Fruit fly (Drosophila melanogaster) whole organism, larva: ENCODE results near the gene Psf2.
A peak's percentile ranks its signal among the peaks of the same experiment; 100 is the strongest.

Source experiments
- noc ChIP-seq: fragments of 200-800 bp; sonication (Bioruptor generic); optimal IDR thresholded peaks from 3 replicates; lab custom pipeline; 2019; ENCODE audit warnings: missing biosample characterization, mild to moderate bottlenecking, missing genetic modification characterization, moderate library complexity

Gene Psf2

DNA sequence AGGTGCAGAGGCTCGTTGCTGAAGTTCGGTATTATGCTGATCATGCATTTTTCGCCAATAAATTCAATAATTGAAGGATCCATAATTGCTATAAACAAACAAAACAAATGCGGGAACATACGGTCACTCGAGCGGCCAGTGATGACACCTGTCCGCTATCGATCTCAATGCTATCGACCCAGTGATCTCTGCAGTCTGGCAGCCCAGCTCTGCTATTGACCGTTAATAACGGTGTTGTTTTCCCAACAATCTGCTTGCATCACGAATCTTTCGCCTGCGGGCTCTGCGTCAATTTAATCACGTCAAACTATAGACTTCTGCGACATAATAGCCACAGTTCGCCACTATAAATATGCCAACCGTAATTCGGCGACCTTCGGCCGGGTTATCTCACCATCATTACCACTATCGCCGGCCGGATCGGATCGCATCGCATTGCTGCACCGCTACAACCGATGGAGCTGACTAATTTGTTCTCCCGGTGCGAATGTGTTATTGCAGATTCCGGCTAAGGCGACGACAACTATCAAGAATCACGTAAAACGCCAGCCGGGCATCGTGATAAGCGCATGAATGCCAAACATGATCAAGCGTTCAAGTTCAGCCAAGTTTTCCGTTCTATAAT is at the start of gene Psf2:
TSS of gene Psf2 (minus strand) at position 431 of the 625 bp plus-strand sequence.
- no peak for TF ChIP-seq noc (tag; lab: Kevin White, UChicago)

dm6 chr2L:4433608-4434007 is 46.5 kb upstream of the Psf2 start, which contains the start of the genes CG34177 and CG34178:
Gene CG34177 (plus strand): TSS chr2L:4433908.
Gene CG34178 (plus strand): TSS chr2L:4433908.
- TF ChIP-seq noc (tag; lab: Kevin White, UChicago): no peak

dm6 chr2L:4422154-4422553 is 35.0 kb upstream of the Psf2 start:
- no peak for TF ChIP-seq noc (tag; lab: Kevin White, UChicago)

- TF ChIP-seq noc (tag; lab: Kevin White, UChicago): no peak
Observed at dm6 chr2L:4418819-4419218, 31.7 kb upstream of the Psf2 start.

- no peak for TF ChIP-seq noc (tag; lab: Kevin White, UChicago)
Observed at dm6 chr2L:4417982-4418381, 30.8 kb upstream of the Psf2 start.

dm6 chr2L:4416903-4417302 is 29.7 kb upstream of the Psf2 start:
- no peak for TF ChIP-seq noc (tag; lab: Kevin White, UChicago)

DNA sequence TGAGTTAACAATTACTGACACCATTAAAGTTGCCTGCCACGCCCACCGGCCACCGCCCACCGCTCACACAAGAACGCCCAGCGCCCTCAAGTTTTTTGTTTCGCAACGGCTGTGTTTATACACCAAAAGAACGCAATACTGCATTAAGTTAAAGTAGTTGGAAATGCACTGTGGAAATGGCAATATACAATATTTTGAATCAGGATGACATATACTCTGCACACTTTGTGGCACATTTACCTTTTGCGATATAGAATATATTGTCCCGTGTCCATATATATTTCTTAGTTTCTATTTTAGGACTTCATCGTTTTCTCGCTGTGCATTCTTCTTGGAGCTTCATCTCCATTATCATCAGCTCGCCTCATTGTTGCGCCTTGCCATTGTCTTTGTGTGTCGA is 28.9 kb upstream of the Psf2 start:
- no peak for TF ChIP-seq noc (tag; lab: Kevin White, UChicago)

dm6 chr2L:4414059-4414458 is 26.9 kb upstream of the Psf2 start:
- TF ChIP-seq noc (tag; lab: Kevin White, UChicago): no peak

- no peak for TF ChIP-seq noc (tag; lab: Kevin White, UChicago)
Observed at dm6 chr2L:4410855-4411254, 23.7 kb upstream of the Psf2 start, which contains the start of gene CG43055. Gene CG43055 (plus strand): TSS chr2L:4411155.

dm6 chr2L:4403013-4403604 is 16.0 kb upstream of the Psf2 start, which contains the start of gene Dim1:
Gene Dim1 (plus strand): TSS chr2L:4403251.
- no peak for TF ChIP-seq noc (tag; lab: Kevin White, UChicago)

- no peak for TF ChIP-seq noc (tag; lab: Kevin White, UChicago)
Observed at dm6 chr2L:4400653-4401052, 13.5 kb upstream of the Psf2 start, which contains the start of gene CG33003. Gene CG33003 (plus strand): TSS chr2L:4400953.

DNA sequence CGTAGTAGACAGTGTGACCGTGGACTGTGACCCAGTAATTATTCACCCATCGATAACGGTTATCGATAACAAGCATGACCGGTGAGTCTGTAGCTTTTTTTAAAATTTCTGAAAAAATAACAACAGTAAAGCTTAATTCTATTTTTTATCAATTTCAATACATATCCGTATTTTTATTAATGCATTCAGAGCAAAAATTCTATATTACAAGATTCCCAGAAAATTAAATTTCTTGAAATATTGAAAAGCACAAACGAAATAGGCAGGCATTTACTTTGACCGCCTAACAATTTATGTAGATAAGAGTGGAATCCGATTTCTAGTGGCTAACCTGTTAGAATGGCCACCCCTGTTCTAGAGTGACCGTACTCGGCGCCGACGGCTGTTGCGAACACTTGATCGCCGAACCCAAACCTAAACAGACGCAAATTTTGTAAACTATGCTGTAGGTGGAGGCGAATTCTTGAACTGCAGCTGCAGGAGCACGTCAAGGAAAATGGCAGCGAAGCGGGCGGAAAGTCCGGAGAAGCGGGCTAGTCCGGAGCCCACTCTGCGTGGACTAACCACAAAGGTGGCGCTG is 6.8 kb upstream of the Psf2 start, which contains the start of gene CG3652:
TSS of gene CG3652 (minus strand) at position 35 of the 580 bp plus-strand sequence.
- no peak for TF ChIP-seq noc (tag; lab: Kevin White, UChicago)

DNA sequence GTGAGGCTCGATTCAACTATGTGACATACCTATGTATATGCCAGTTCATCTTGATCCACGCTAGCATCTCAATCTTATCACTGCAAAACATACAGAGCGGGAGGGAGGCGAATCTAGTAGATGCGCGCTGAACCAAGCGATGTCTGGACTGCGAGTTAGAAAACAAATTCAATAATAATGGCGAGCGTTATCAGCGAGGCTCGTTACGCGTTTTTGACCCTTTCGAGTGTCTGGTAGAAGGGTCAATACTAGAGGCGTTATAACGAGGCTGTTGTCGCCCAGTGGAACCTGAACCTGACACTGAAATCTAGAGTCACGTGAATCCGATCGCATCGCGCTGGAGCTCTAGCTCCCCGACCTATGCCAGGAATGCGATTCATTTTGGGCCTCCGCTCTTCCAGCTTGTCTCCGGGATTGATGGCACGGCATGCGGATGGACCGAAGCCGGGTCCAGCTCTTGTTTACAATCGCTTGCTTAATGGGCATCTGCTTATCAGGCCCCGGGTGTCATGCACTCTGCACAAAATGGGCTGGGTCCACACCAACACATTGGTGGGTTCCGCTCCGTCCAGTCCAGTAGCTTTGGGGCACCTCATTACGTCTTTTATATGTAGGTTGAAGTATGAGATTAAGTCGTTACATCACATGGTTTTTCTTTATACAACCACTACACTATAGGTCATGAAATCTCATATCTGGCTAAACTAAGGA is 2.4 kb upstream of the Psf2 start:
- TF ChIP-seq noc (tag; lab: Kevin White, UChicago): no peak

- TF ChIP-seq noc (tag; lab: Kevin White, UChicago): peak; percentile 12
Observed at dm6 chr2L:4388027-4388426, 871 bp upstream of the Psf2 start, which contains the start of gene Tps1. Gene Tps1 (plus strand): TSS chr2L:4388327.

dm6 chr2L:4385387-4386279 is 1.5 kb downstream of the Psf2 start, which contains the start of gene Vps53:
Gene Vps53 (minus strand): TSS chr2L:4386062.
- no peak for TF ChIP-seq noc (tag; lab: Kevin White, UChicago)
